Worm (Caenorhabditis elegans): Measurements from ENCODE around the gene F28A10.13.

F28A10.13 gene

DNA sequence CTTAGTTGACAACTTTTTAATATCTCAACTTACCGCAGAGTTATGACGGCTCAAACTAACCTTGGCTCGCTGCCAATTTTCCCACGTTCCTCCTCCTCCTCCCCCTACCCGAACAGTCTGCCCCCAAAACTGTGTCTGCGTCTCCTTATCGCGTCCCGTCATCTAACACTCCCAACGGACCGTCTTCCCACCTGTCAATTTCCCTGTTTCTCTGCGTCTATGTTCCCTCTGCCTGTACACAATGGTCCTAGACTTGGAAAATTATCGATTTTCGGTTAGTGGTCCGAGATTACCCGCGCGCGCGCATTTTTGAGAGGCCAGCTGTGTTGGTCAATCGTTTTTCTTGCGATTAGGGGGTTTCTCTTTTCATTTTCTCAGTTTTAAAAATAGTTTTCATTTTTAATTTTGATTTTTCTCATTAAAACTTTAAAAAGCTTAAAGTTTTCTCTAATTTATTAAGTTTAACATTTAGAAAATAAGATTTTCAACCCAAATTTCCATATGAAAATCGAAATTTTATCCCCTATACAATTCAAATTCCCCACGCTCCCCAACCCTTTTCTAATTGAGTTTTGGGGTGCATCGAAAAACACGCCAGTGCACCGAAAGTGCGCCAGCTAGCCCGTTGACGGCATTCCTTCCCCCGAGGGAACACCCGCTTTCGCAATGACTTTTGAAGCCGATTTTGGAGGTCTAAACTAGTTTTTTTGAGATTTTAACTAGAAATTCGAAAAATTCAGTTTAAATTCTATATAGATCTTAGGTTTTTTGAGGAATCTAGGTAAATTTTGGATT lies 24.6 kb downstream of the F28A10.13 start, which contains the start of gene alg-2 (continued):
- TF ChIP-seq lin-39 (tag; optimal IDR thresholded peaks at IDR 0.05), result no peak
- TF ChIP-seq F16B12.6 (tag; optimal IDR thresholded peaks at IDR 0.05), result peak; percentile 47
- peak; percentile 14 for TF ChIP-seq xbp-1 (tag; optimal IDR thresholded peaks at IDR 0.05)
- TF ChIP-seq nhr-85 (tag), result peak; percentile 63
- no peak for TF ChIP-seq C34B4.2 (tag; optimal IDR thresholded peaks at IDR 0.05)
- TF ChIP-seq zag-1 (tag; optimal IDR thresholded peaks at IDR 0.05), result no peak
- TF ChIP-seq ceh-90 (tag; optimal IDR thresholded peaks at IDR 0.05), result no peak
- TF ChIP-seq skn-1 (tag; optimal IDR thresholded peaks at IDR 0.05), result peak; percentile 42
- peak; percentile 53 for TF ChIP-seq nhr-71 (tag; optimal IDR thresholded peaks at IDR 0.05)
- peak; percentile 26 for TF ChIP-seq lin-13 (GFP tag; optimal IDR thresholded peaks at IDR 0.05)
- TF ChIP-seq nhr-20 (tag; optimal IDR thresholded peaks at IDR 0.05), result peak; percentile 26
- TF ChIP-seq rnt-1 (tag; optimal IDR thresholded peaks at IDR 0.05), result peak; percentile 60
- TF ChIP-seq lsy-2 (tag; optimal IDR thresholded peaks at IDR 0.05), result peak; percentile 38 to 57
- TF ChIP-seq elt-3 (tag; optimal IDR thresholded peaks at IDR 0.05), result peak in 1 of 6 experiments; percentile 24
- peak; percentile 56 for TF ChIP-seq efl-1 (optimal IDR thresholded peaks at IDR 0.05)
- peak; percentile 67 to 95 for TF ChIP-seq efl-1 (GFP tag; optimal IDR thresholded peaks at IDR 0.05 in 1 of 2)
- TF ChIP-seq grh-1 (GFP tag; IDR thresholded peaks at IDR 0.05), result 0 out of 2 replicates have a peak, but pooled peaks have one; percentile 13
- no peak for TF ChIP-seq irx-1 (tag; optimal IDR thresholded peaks at IDR 0.05)

DNA sequence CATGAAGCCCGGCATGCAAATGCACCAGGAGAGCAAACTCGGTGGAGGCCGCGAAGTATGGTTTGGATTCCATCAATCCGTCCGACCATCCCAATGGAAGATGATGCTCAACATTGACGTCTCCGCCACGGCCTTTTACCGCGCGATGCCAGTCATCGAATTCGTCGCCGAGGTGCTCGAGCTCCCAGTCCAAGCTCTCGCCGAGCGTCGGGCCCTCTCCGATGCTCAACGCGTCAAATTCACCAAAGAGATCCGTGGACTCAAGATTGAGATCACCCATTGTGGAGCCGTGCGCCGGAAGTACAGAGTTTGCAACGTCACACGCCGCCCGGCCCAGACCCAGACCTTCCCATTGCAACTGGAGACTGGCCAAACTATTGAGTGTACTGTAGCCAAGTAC lies 27.1 kb downstream of the F28A10.13 start:
- TF ChIP-seq egl-13 (tag; optimal IDR thresholded peaks at IDR 0.05) (no peak), lin-35 (GFP tag; optimal IDR thresholded peaks at IDR 0.05) (no peak), pag-3 (tag; optimal IDR thresholded peaks at IDR 0.05; ENCODE audit: borderline replicate concordance, insufficient read depth) (no peak), fkh-4 (tag; optimal IDR thresholded peaks at IDR 0.05; ENCODE audit: borderline replicate concordance) (no peak), nhr-84 (tag; optimal IDR thresholded peaks at IDR 0.05) (no peak), lir-3 (tag; optimal IDR thresholded peaks at IDR 0.05; ENCODE audit: poor library complexity) (no peak), nhr-11 (tag; optimal IDR thresholded peaks at IDR 0.05) (no peak), grh-1 (GFP tag; IDR thresholded peaks at IDR 0.05) (no peak), unc-86 (tag; optimal IDR thresholded peaks at IDR 0.05) (no peak), snpc-4 (tag; optimal IDR thresholded peaks at IDR 0.05) (no peak), dpl-1 (GFP tag; optimal IDR thresholded peaks at IDR 0.05) (no peak), nhr-12 (tag; optimal IDR thresholded peaks at IDR 0.05) (no peak), lin-13 (GFP tag; optimal IDR thresholded peaks at IDR 0.05) (no peak), ceh-90 (tag; optimal IDR thresholded peaks at IDR 0.05) (no peak), efl-3 (GFP tag; optimal IDR thresholded peaks at IDR 0.05) (no peak), jun-1 (tag; optimal IDR thresholded peaks at IDR 0.05) (no peak), aly-2 (tag; optimal IDR thresholded peaks at IDR 0.05) (no peak)

DNA sequence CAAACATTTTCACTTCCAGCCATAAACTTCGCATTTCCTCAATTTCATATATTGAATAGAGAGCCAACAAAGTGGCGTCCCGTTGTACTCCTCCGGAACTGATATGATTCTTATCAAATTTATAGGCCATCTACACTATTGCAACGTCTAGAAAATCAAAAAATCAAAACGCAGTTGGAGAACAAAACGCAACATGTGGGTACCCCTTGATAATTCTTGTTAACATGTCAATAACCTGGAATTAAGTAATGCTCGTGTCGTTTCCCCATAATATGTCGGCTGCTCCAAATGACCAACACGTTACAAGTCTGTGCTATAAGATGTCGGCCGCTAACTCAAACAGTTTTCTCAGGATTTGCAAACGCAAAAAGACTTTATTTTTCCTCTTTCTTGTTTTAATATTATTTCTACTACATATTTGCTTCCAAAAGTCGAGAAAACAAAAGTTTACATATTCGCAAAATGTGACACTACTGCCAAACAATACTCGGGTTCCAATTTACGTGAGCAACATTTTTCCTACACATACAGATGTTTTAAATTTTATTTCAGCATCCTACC lies 32.1 kb downstream of the F28A10.13 start:
- TF ChIP-seq xbp-1 (tag; optimal IDR thresholded peaks at IDR 0.05), result no peak
- peak; percentile 21 for TF ChIP-seq nhr-20 (tag; optimal IDR thresholded peaks at IDR 0.05)
- TF ChIP-seq sup-37 (GFP tag; optimal IDR thresholded peaks at IDR 0.05), result no peak
- peak; percentile 79 for TF ChIP-seq elt-2 (tag; optimal IDR thresholded peaks at IDR 0.05)

DNA sequence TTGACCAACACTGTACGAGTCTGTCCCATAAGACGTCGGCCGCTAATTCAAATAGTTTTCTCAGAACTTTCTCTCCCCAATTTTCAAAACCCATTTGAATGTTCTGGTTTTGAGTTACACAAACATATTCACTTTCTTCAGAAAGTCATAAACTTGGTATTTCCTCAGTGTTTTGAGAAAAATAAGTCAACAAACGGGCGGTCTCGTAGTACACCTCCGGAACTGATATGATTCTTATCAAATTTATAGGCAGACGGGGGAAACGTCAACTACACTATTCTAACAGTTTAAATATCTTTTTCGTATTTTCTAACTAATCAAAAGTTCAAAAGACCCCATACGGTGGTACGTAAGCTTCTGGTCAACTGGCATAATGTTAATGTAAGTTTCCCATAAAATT lies 35.6 kb downstream of the F28A10.13 start:
- TF ChIP-seq elt-2 (tag; optimal IDR thresholded peaks at IDR 0.05), result peak; percentile 38
- peak; percentile 44 for TF ChIP-seq nhr-20 (tag; optimal IDR thresholded peaks at IDR 0.05)
- no peak for TF ChIP-seq nhr-71 (tag; optimal IDR thresholded peaks at IDR 0.05)

Measured in whole organism, L1 larva.